Fruit fly (Drosophila melanogaster) whole organism, embryonic: Measurements from ENCODE around the gene GlyRS.

Source experiments
- Asciz ChIP-seq: fragments of 200-800 bp; sonication (Bioruptor generic); optimal IDR thresholded peaks from 2 replicates; lab custom pipeline; 2017; ENCODE audit warnings: missing biosample characterization, mild to moderate bottlenecking, missing genetic modification characterization, missing genetic modification reagents
- CG10267 ChIP-seq: fragments of 200-800 bp; sonication (Bioruptor generic); optimal IDR thresholded peaks from 2 replicates; lab custom pipeline; 2018; ENCODE audit warnings: missing biosample characterization, mild to moderate bottlenecking, missing genetic modification characterization, moderate library complexity
- CG10321 ChIP-seq: fragments of 200-800 bp; sonication (Bioruptor generic); IDR thresholded peaks from 2 replicates; pipeline ENCODE4 v1.3.6; 2022; ENCODE audit warnings: missing biosample characterization, missing genetic modification characterization
- CG10543 ChIP-seq: fragments of 200-800 bp; sonication (Bioruptor generic); optimal IDR thresholded peaks from 3 replicates; lab custom pipeline; 2017; ENCODE audit warnings: missing biosample characterization, mild to moderate bottlenecking, missing genetic modification characterization, moderate library complexity
- CG11093 ChIP-seq: fragments of 200-800 bp; sonication (Bioruptor generic); IDR thresholded peaks from 3 replicates; pipeline ENCODE4 v1.3.6; 2022; ENCODE audit warnings: missing biosample characterization, missing genetic modification characterization
- CG12769 ChIP-seq: fragments of 200-800 bp; sonication (Bioruptor generic); optimal IDR thresholded peaks from 2 replicates; lab custom pipeline; 2019; ENCODE audit warnings: missing biosample characterization, mild to moderate bottlenecking, missing genetic modification characterization, moderate library complexity
- CG14965 ChIP-seq: fragments of 200-800 bp; sonication (Bioruptor generic); optimal IDR thresholded peaks from 2 replicates; lab custom pipeline; 2016; ENCODE audit warnings: missing biosample characterization, missing genetic modification characterization, borderline replicate concordance
- CG15073 ChIP-seq: fragments of 200-800 bp; sonication (Bioruptor generic); optimal IDR thresholded peaks from 2 replicates; lab custom pipeline; 2016; ENCODE audit warnings: missing biosample characterization, missing genetic modification characterization
- CG15601 ChIP-seq: fragments of 200-800 bp; sonication (Bioruptor generic); optimal IDR thresholded peaks from 3 replicates; lab custom pipeline; 2019; ENCODE audit warnings: missing biosample characterization, mild to moderate bottlenecking, missing genetic modification characterization, moderate library complexity
- CG17186 ChIP-seq: fragments of 200-800 bp; sonication (Bioruptor generic); optimal IDR thresholded peaks from 3 replicates; lab custom pipeline; 2017; ENCODE audit warnings: missing biosample characterization, missing genetic modification reagents, missing genetic modification characterization
- CG2678 ChIP-seq: fragments of 200-800 bp; sonication (Bioruptor generic); optimal IDR thresholded peaks from 3 replicates; lab custom pipeline; 2019; ENCODE audit warnings: missing biosample characterization, mild to moderate bottlenecking, missing genetic modification characterization, moderate library complexity
- CG3163 ChIP-seq: fragments of 200-800 bp; sonication (Bioruptor generic); optimal IDR thresholded peaks from 3 replicates; lab custom pipeline; 2016; ENCODE audit warnings: missing biosample characterization, missing genetic modification characterization
- CG6175 ChIP-seq: fragments of 200-800 bp; sonication (Bioruptor generic); IDR thresholded peaks from 3 replicates; pipeline ENCODE4 v1.3.6; 2022; ENCODE audit warnings: missing biosample characterization, missing genetic modification characterization
- CG6654 ChIP-seq: fragments of 200-800 bp; sonication (Bioruptor generic); optimal IDR thresholded peaks from 2 replicates; lab custom pipeline; 2017; ENCODE audit warnings: missing biosample characterization, mild to moderate bottlenecking, missing genetic modification characterization
- CG7556 ChIP-seq: fragments of 200-800 bp; sonication (Bioruptor generic); optimal IDR thresholded peaks from 2 replicates; lab custom pipeline; 2017; ENCODE audit warnings: missing biosample characterization, mild to moderate bottlenecking, missing genetic modification characterization
- Doc3 ChIP-seq: fragments of 200-800 bp; sonication (Bioruptor generic); IDR thresholded peaks from 3 replicates; pipeline ENCODE4 v1.3.6; 2022; ENCODE audit warnings: missing biosample characterization, missing genetic modification characterization; ENCODE audit not compliant: partially characterized antibody
- HLH54F ChIP-seq: fragments of 200-800 bp; sonication (Bioruptor generic); optimal IDR thresholded peaks from 3 replicates; lab custom pipeline; 2016; ENCODE audit warnings: missing biosample characterization, missing genetic modification characterization
- Kr ChIP-seq: fragments of 200-800 bp; sonication (Bioruptor generic); optimal IDR thresholded peaks from 2 replicates; lab custom pipeline; 2017; ENCODE audit warnings: missing biosample characterization, mild to moderate bottlenecking, missing genetic modification characterization
- Mes4 ChIP-seq: fragments of 200-800 bp; sonication (Bioruptor generic); optimal IDR thresholded peaks from 2 replicates; lab custom pipeline; 2016; ENCODE audit warnings: missing biosample characterization, missing genetic modification characterization
- Nf-YC ChIP-seq: fragments of 200-800 bp; optimal IDR thresholded peaks from 3 replicates; lab custom pipeline; 2019; ENCODE audit warnings: missing biosample characterization, mild to moderate bottlenecking, missing genetic modification characterization, moderate library complexity
- abd-A ChIP-seq: fragments of 200-800 bp; sonication (Bioruptor generic); optimal IDR thresholded peaks from 3 replicates; lab custom pipeline; 2019; ENCODE audit warnings: missing biosample characterization, mild to moderate bottlenecking, missing genetic modification characterization, moderate library complexity
- al ChIP-seq: fragments of 200-800 bp; sonication (Bioruptor generic); IDR thresholded peaks from 2 replicates; pipeline ENCODE4 v1.3.6; 2022; ENCODE audit warnings: missing biosample characterization, missing genetic modification characterization
- az2 ChIP-seq: fragments of 200-800 bp; sonication (Bioruptor generic); optimal IDR thresholded peaks from 3 replicates; lab custom pipeline; 2016; ENCODE audit warnings: missing biosample characterization, missing genetic modification characterization
- cas ChIP-seq: fragments of 200-800 bp; sonication (Bioruptor generic); IDR thresholded peaks from 2 replicates; pipeline ENCODE4 v1.3.6; 2022; ENCODE audit warnings: missing biosample characterization, missing genetic modification characterization
- chinmo ChIP-seq: fragments of 200-800 bp; sonication (Bioruptor generic); IDR thresholded peaks from 4 replicates; pipeline ENCODE4 v1.3.6; 2022; ENCODE audit warnings: missing biosample characterization, missing genetic modification characterization; ENCODE audit not compliant: partially characterized antibody
- ci ChIP-seq: fragments of 200-800 bp; sonication (Bioruptor generic); IDR thresholded peaks from 3 replicates; pipeline ENCODE4 v1.3.6; 2022; ENCODE audit warnings: missing biosample characterization, missing genetic modification characterization
- ems ChIP-seq: fragments of 200-800 bp; sonication (Bioruptor generic); optimal IDR thresholded peaks from 3 replicates; lab custom pipeline; 2016; ENCODE audit warnings: missing biosample characterization, missing genetic modification characterization
- esg ChIP-seq: fragments of 200-800 bp; sonication (Bioruptor generic); conservative IDR thresholded peaks from 2 replicates; pipeline ENCODE4 v1.3.6; 2022; ENCODE audit warnings: missing biosample characterization, missing genetic modification characterization
- eyg ChIP-seq: fragments of 200-800 bp; sonication (Bioruptor generic); optimal IDR thresholded peaks from 3 replicates; lab custom pipeline; 2016; ENCODE audit warnings: missing biosample characterization, missing genetic modification characterization
- fd3F ChIP-seq: fragments of 200-800 bp; sonication (Bioruptor generic); optimal IDR thresholded peaks from 2 replicates; lab custom pipeline; 2018; ENCODE audit warnings: missing biosample characterization, mild to moderate bottlenecking, missing genetic modification characterization, moderate library complexity
- ftz-f1 ChIP-seq: fragments of 200-800 bp; sonication (Bioruptor generic); optimal IDR thresholded peaks from 2 replicates; lab custom pipeline; 2016; ENCODE audit warnings: missing biosample characterization, missing genetic modification characterization
- jigr1 ChIP-seq: fragments of 200-800 bp; sonication (Bioruptor generic); IDR thresholded peaks from 3 replicates; pipeline ENCODE4 v1.3.6; 2022; ENCODE audit warnings: missing biosample characterization, missing genetic modification characterization
- kah ChIP-seq: fragments of 200-800 bp; sonication (Bioruptor generic); optimal IDR thresholded peaks from 2 replicates; lab custom pipeline; 2018; ENCODE audit warnings: missing biosample characterization, mild to moderate bottlenecking, missing genetic modification characterization
- nau ChIP-seq: fragments of 200-800 bp; sonication (Bioruptor generic); optimal IDR thresholded peaks from 3 replicates; lab custom pipeline; 2017; ENCODE audit warnings: missing biosample characterization, mild to moderate bottlenecking, missing genetic modification characterization, missing genetic modification reagents
- org-1 ChIP-seq: fragments of 200-800 bp; sonication (Bioruptor generic); optimal IDR thresholded peaks from 2 replicates; lab custom pipeline; 2017; ENCODE audit warnings: missing biosample characterization, missing genetic modification characterization
- pb ChIP-seq: fragments of 200-800 bp; sonication (Bioruptor generic); optimal IDR thresholded peaks from 3 replicates; lab custom pipeline; 2016; ENCODE audit warnings: missing biosample characterization, missing genetic modification characterization
- phol ChIP-seq: fragments of 200-800 bp; sonication (Bioruptor generic); optimal IDR thresholded peaks from 3 replicates; lab custom pipeline; 2018; ENCODE audit warnings: missing biosample characterization, mild to moderate bottlenecking, missing genetic modification characterization, moderate library complexity
- row ChIP-seq: fragments of 200-800 bp; sonication (Bioruptor generic); IDR thresholded peaks from 3 replicates; pipeline ENCODE4 v1.3.6; 2022; ENCODE audit warnings: missing biosample characterization, missing genetic modification characterization
- scrt ChIP-seq: fragments of 200-800 bp; sonication (Bioruptor generic); optimal IDR thresholded peaks from 2 replicates; lab custom pipeline; 2018; ENCODE audit warnings: missing biosample characterization, mild to moderate bottlenecking, missing genetic modification characterization, moderate library complexity
- sd ChIP-seq: fragments of 200-800 bp; sonication (Bioruptor generic); optimal IDR thresholded peaks from 3 replicates; lab custom pipeline; 2018; ENCODE audit warnings: missing biosample characterization, mild to moderate bottlenecking, missing genetic modification characterization, moderate library complexity
- sens ChIP-seq: fragments of 200-800 bp; sonication (Bioruptor generic); peaks from one replicate; lab custom pipeline; 2016; ENCODE audit warnings: missing biosample characterization, missing genetic modification characterization
- sug ChIP-seq: fragments of 200-800 bp; optimal IDR thresholded peaks from 2 replicates; lab custom pipeline; 2019; ENCODE audit warnings: missing biosample characterization, mild to moderate bottlenecking, missing genetic modification characterization, moderate library complexity
- tio ChIP-seq: fragments of 200-800 bp; sonication (Bioruptor generic); optimal IDR thresholded peaks from 2 replicates; lab custom pipeline; 2017; ENCODE audit warnings: missing biosample characterization, missing genetic modification characterization, inconsistent platforms
- tll ChIP-seq, 2 experiments: fragments of 200-800 bp in 1 of 2; fragments of >200 bp in 1 of 2; sonication (Bioruptor generic) in 1 of 2; optimal IDR thresholded peaks; 2 replicates each; lab custom pipeline; 2017 to 2019; ENCODE audit warnings: missing biosample characterization in 2 of 2, missing genetic modification characterization in 2 of 2, mild to moderate bottlenecking in 1 of 2, moderate library complexity in 1 of 2
- tna ChIP-seq: fragments of 200-800 bp; sonication (Bioruptor generic); IDR thresholded peaks from 2 replicates; pipeline ENCODE4 v1.3.6; 2022; ENCODE audit warnings: missing biosample characterization, missing genetic modification characterization; ENCODE audit not compliant: partially characterized antibody
- twi ChIP-seq: fragments of 200-800 bp; optimal IDR thresholded peaks from 2 replicates; lab custom pipeline; 2019; ENCODE audit warnings: missing biosample characterization, mild to moderate bottlenecking, missing genetic modification characterization, moderate library complexity

GlyRS gene

DNA sequence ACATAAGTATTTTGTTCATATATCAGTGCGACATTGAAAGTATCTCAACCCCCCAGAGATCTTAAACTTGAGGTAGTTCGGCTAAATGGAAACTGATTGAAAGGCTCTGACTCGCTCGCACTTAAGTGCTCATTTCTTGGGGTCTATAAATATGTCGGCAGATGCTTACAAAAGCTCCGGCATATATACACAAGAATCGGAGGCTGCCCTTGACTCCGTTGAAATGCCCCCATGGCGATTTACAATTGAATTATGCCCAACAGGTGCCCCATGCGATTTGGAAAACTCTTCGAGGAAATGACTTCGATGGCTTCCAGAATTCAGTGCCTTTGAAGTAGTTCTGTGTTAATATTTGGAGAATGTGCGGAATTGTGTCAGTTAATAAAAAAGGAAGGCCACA, 21.3 kb upstream of the GlyRS start:
- TF ChIP-seq Doc3, result no peak
- TF ChIP-seq sd (tag; lab: Kevin White, UChicago), result peak; percentile 97
- TF ChIP-seq CG10543 (GFP tag; lab: Kevin White, UChicago), result peak; percentile 41
- TF ChIP-seq Kr, result no peak
- no peak for TF ChIP-seq ci (GFP tag; lab: Robert Waterston, UW)
- peak; percentile 83 for TF ChIP-seq kah (GFP tag; lab: Kevin White, UChicago)
- TF ChIP-seq CG2678 (tag; lab: Kevin White, UChicago), result no peak
- no peak for TF ChIP-seq phol (tag; lab: Kevin White, UChicago)
- TF ChIP-seq cas, result no peak
- no peak for TF ChIP-seq Asciz (GFP tag; lab: Kevin White, UChicago)
- no peak for TF ChIP-seq CG7556 (GFP tag; lab: Kevin White, UChicago)
- no peak for TF ChIP-seq ems (GFP tag; lab: Kevin White, UChicago)
- no peak for TF ChIP-seq eyg
- no peak for TF ChIP-seq CG14965
- no peak for TF ChIP-seq CG3163
- no peak for TF ChIP-seq tna (GFP tag; lab: Robert Waterston, UW)
- TF ChIP-seq CG15601, result peak; percentile 64
- peak; percentile 88 for TF ChIP-seq abd-A (tag; lab: Kevin White, UChicago)
- TF ChIP-seq CG15073 (GFP tag; lab: Kevin White, UChicago), result no peak
- TF ChIP-seq CG12769, result peak; percentile 64
- TF ChIP-seq scrt (GFP tag; lab: Kevin White, UChicago), result no peak
- TF ChIP-seq al (GFP tag; lab: Robert Waterston, UW), result no peak
- TF ChIP-seq sug, result peak; percentile 44
- no peak for TF ChIP-seq CG6654 (GFP tag; lab: Kevin White, UChicago)
- TF ChIP-seq sens (GFP tag; lab: Kevin White, UChicago), result peak; percentile 30
- peak; percentile 70 for TF ChIP-seq ftz-f1 (GFP tag; lab: Kevin White, UChicago)
- no peak for TF ChIP-seq tio (GFP tag; lab: Kevin White, UChicago)
- TF ChIP-seq esg, result no peak
- no peak for TF ChIP-seq row
- no peak for TF ChIP-seq fd3F
- TF ChIP-seq Nf-YC (tag; lab: Kevin White, UChicago), result no peak
- TF ChIP-seq org-1 (GFP tag; lab: Kevin White, UChicago), result peak; percentile 2
- TF ChIP-seq chinmo (GFP tag; lab: Robert Waterston, UW), result 0 out of 4 replicates have a peak, but pooled peaks have one; percentile 57
- no peak for TF ChIP-seq CG10267 (tag; lab: Kevin White, UChicago)
- TF ChIP-seq CG10321 (GFP tag; lab: Robert Waterston, UW), result no peak
- no peak for TF ChIP-seq Mes4
- no peak for TF ChIP-seq tll (GFP tag; optimal IDR thresholded peaks at IDR 0.05; lab: Kevin White, UChicago)
- TF ChIP-seq pb (GFP tag; lab: Kevin White, UChicago), result no peak
- no peak for TF ChIP-seq CG6175 (GFP tag; lab: Robert Waterston, UW)
- TF ChIP-seq nau (GFP tag; lab: Kevin White, UChicago), result peak; percentile 94
- TF ChIP-seq HLH54F (GFP tag; lab: Kevin White, UChicago), result no peak
- TF ChIP-seq CG17186 (GFP tag; lab: Kevin White, UChicago), result no peak
- no peak for TF ChIP-seq az2
- no peak for TF ChIP-seq jigr1 (GFP tag; lab: Robert Waterston, UW)
- TF ChIP-seq CG11093 (GFP tag; lab: Robert Waterston, UW), result no peak
- no peak for TF ChIP-seq twi (tag; lab: Kevin White, UChicago)
